Worm (Caenorhabditis elegans) whole organism, L4/young adult: ENCODE measurements around the gene C04C3.9.

Experiments used
- dao-5 ChIP-seq: sonication (generic microtip); optimal IDR thresholded peaks from 2 replicates; lab custom pipeline; 2016; ENCODE audit warnings: missing genotype, missing genetic modification characterization, moderate library complexity, missing compliant biosample characterization
- him-1 ChIP-seq: sonication (generic microtip); optimal IDR thresholded peaks from 2 replicates; lab custom pipeline; 2016; ENCODE audit warnings: missing genotype, missing genetic modification reagents, missing genetic modification characterization, missing compliant biosample characterization

DNA sequence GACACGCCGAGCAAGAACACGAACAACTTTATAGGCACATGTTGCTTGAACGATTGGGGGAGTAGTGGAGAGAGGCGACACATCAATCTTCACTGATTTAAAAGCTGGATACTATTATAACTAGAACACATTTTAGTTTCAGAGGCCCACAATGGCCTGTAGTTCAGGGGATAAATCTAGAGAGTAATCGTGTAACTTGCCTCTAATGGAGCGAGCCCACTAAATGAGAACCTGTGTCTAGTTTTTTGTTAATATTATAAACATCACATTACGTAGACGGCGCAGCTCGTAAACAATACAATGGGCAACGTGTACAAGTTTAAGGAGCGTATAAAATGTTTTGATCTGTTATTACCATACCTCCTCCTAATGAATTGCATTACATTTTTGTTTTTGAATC is 16.3 kb upstream of the C04C3.9 start, which contains the start of gene F58E2.5:
- no peak for TF ChIP-seq him-1 (tag; lab: Kevin White, UChicago)
- no peak for TF ChIP-seq dao-5 (tag; lab: Kevin White, UChicago)
